Worm (Caenorhabditis elegans): ENCODE measurements around the gene haf-7.

The haf-7 gene

ce11 chrV:14790792-14791191 lies 17.7 kb downstream of the haf-7 start:
- no peak for TF ChIP-seq ceh-16 (tag; optimal IDR thresholded peaks at IDR 0.05)
- TF ChIP-seq sma-9 (GFP tag; optimal IDR thresholded peaks at IDR 0.05): no peak
- TF ChIP-seq sma-9 (tag; optimal IDR thresholded peaks at IDR 0.05): no peak
- TF ChIP-seq fos-1 (tag; optimal IDR thresholded peaks at IDR 0.05): no peak
- TF ChIP-seq elt-1 (tag; optimal IDR thresholded peaks at IDR 0.05): no peak
- TF ChIP-seq alr-1 (tag; optimal IDR thresholded peaks at IDR 0.05): no peak
- no peak for TF ChIP-seq nhr-11 (tag; optimal IDR thresholded peaks at IDR 0.05)
- no peak for TF ChIP-seq lsy-2 (tag; optimal IDR thresholded peaks at IDR 0.05)

- TF ChIP-seq nhr-10 (tag; optimal IDR thresholded peaks at IDR 0.05) (no peak), lin-11 (tag; optimal IDR thresholded peaks at IDR 0.05) (no peak), nhr-77 (tag; optimal IDR thresholded peaks at IDR 0.05) (no peak), gmeb-1 (tag; optimal IDR thresholded peaks at IDR 0.05) (no peak), F13H6.1 (tag; optimal IDR thresholded peaks at IDR 0.05) (no peak), dmd-4 (tag; optimal IDR thresholded peaks at IDR 0.05) (no peak), nhr-11 (tag; optimal IDR thresholded peaks at IDR 0.05) (no peak), ztf-4 (tag; optimal IDR thresholded peaks at IDR 0.05) (no peak), nhr-129 (tag; optimal IDR thresholded peaks at IDR 0.05) (no peak), egl-27 (tag; optimal IDR thresholded peaks at IDR 0.05) (no peak), zag-1 (tag; optimal IDR thresholded peaks at IDR 0.05) (no peak), nhr-6 (tag; optimal IDR thresholded peaks at IDR 0.05) (no peak)
Measured at ce11 chrV:14791703-14792102, 18.6 kb downstream of the haf-7 start.

ce11 chrV:14792346-14792745 lies 19.3 kb downstream of the haf-7 start:
- TF ChIP-seq Y55F3AM.14 (GFP tag; optimal IDR thresholded peaks at IDR 0.05): no peak
- peak; percentile 28 for TF ChIP-seq lin-39 (tag; optimal IDR thresholded peaks at IDR 0.05)
- no peak for TF ChIP-seq sma-3 (GFP tag; optimal IDR thresholded peaks at IDR 0.05)
- no peak for TF ChIP-seq nhr-23 (tag; optimal IDR thresholded peaks at IDR 0.05)

ce11 chrV:14793043-14793442 lies 20.0 kb downstream of the haf-7 start:
- TF ChIP-seq skn-1 (tag; optimal IDR thresholded peaks at IDR 0.05) (no peak), ztf-11 (tag; optimal IDR thresholded peaks at IDR 0.05) (no peak), nhr-11 (tag; optimal IDR thresholded peaks at IDR 0.05) (no peak), ztf-4 (tag; optimal IDR thresholded peaks at IDR 0.05) (no peak), Y55F3AM.14 (GFP tag; optimal IDR thresholded peaks at IDR 0.05) (no peak), nhr-25 (tag; optimal IDR thresholded peaks at IDR 0.05) (no peak), gmeb-1 (tag; optimal IDR thresholded peaks at IDR 0.05) (no peak), mdl-1 (tag; optimal IDR thresholded peaks at IDR 0.05) (no peak), ZK546.5 (tag; optimal IDR thresholded peaks at IDR 0.05) (no peak), egl-27 (tag; optimal IDR thresholded peaks at IDR 0.05) (no peak), sma-9 (GFP tag; optimal IDR thresholded peaks at IDR 0.05) (no peak), sma-9 (tag; optimal IDR thresholded peaks at IDR 0.05) (no peak), nhr-10 (tag; optimal IDR thresholded peaks at IDR 0.05) (no peak), ceh-16 (tag; optimal IDR thresholded peaks at IDR 0.05) (no peak), sem-4 (tag; optimal IDR thresholded peaks at IDR 0.05) (no peak), crh-2 (tag; optimal IDR thresholded peaks at IDR 0.05) (no peak), F13H6.1 (tag; optimal IDR thresholded peaks at IDR 0.05) (no peak)

- TF ChIP-seq snpc-4 (tag; optimal IDR thresholded peaks at IDR 0.05): peak; percentile 39
- no peak for TF ChIP-seq sma-9 (GFP tag; optimal IDR thresholded peaks at IDR 0.05)
- no peak for TF ChIP-seq sma-9 (tag; optimal IDR thresholded peaks at IDR 0.05)
Measured at ce11 chrV:14797886-14798285, 24.8 kb downstream of the haf-7 start.

- no peak for TF ChIP-seq nhr-6 (tag; optimal IDR thresholded peaks at IDR 0.05)
- peak in 1 of 2 experiments; percentile 26 for TF ChIP-seq lsy-2 (tag; optimal IDR thresholded peaks at IDR 0.05)
- no peak for TF ChIP-seq nhr-12 (tag; optimal IDR thresholded peaks at IDR 0.05)
- no peak for TF ChIP-seq Y55F3AM.14 (GFP tag; optimal IDR thresholded peaks at IDR 0.05)
- TF ChIP-seq unc-55 (GFP tag; optimal IDR thresholded peaks at IDR 0.05): no peak
- TF ChIP-seq nhr-237 (tag; optimal IDR thresholded peaks at IDR 0.05): no peak
- TF ChIP-seq egl-27 (tag; optimal IDR thresholded peaks at IDR 0.05): no peak
- TF ChIP-seq nhr-10 (tag; optimal IDR thresholded peaks at IDR 0.05): no peak
- TF ChIP-seq ceh-82 (tag; optimal IDR thresholded peaks at IDR 0.05): no peak
- TF ChIP-seq unc-39 (tag; optimal IDR thresholded peaks at IDR 0.05): no peak
- no peak for TF ChIP-seq nhr-25 (tag; optimal IDR thresholded peaks at IDR 0.05)
- no peak for TF ChIP-seq blmp-1 (tag; optimal IDR thresholded peaks at IDR 0.05; ENCODE audit: insufficient read depth)
- peak; percentile 54 for TF ChIP-seq nhr-129 (tag; optimal IDR thresholded peaks at IDR 0.05)
- TF ChIP-seq F13H6.1 (tag; optimal IDR thresholded peaks at IDR 0.05): peak; percentile 47
- no peak for TF ChIP-seq dmd-4 (tag; optimal IDR thresholded peaks at IDR 0.05)
Measured at ce11 chrV:14800402-14800801, 27.3 kb downstream of the haf-7 start.

Measured in whole organism, L2 larva.